Worm (Caenorhabditis elegans) whole organism, late embryonic: ENCODE measurements around the gene F54B8.1.

Experiments used
- C08G9.2 ChIP-seq: sonication (generic microtip); optimal IDR thresholded peaks from 2 replicates; lab custom pipeline; 2016; ENCODE audit warnings: mild to moderate bottlenecking, missing genetic modification characterization, moderate library complexity, missing compliant biosample characterization
- K02D7.2 ChIP-seq: sonication (generic microtip); optimal IDR thresholded peaks from 2 replicates; lab custom pipeline; 2017; ENCODE audit warnings: mild to moderate bottlenecking, missing genetic modification characterization, missing compliant biosample characterization
- K09A11.1 ChIP-seq: sonication (generic microtip); optimal IDR thresholded peaks from 2 replicates; lab custom pipeline; 2017; ENCODE audit warnings: antibody characterized with exemption, mild to moderate bottlenecking, missing genetic modification characterization, missing compliant biosample characterization; ENCODE audit not compliant: insufficient read depth
- T23F11.4 ChIP-seq: fragments of 200-800 bp; sonication (Bioruptor generic); optimal IDR thresholded peaks from 2 replicates; lab custom pipeline; 2018; ENCODE audit warnings: mild to moderate bottlenecking, missing genetic modification characterization, missing compliant biosample characterization
- Y22D7AL.16 ChIP-seq: sonication (generic microtip); optimal IDR thresholded peaks from 2 replicates; lab custom pipeline; 2016; ENCODE audit warnings: missing genetic modification characterization, missing compliant biosample characterization
- ahr-1 ChIP-seq: sonication (generic microtip); optimal IDR thresholded peaks from 2 replicates; lab custom pipeline; 2016; ENCODE audit warnings: missing genetic modification characterization, missing compliant biosample characterization
- ama-1 ChIP-seq: fragments of 150-350 bp; optimal IDR thresholded peaks from 2 replicates; lab custom pipeline; 2014
- ceh-18 ChIP-seq: sonication (generic microtip); optimal IDR thresholded peaks from 2 replicates; lab custom pipeline; 2016; ENCODE audit warnings: missing genetic modification characterization, missing compliant biosample characterization
- ceh-19 ChIP-seq: fragments of 200-800 bp; sonication (Bioruptor generic); optimal IDR thresholded peaks from 2 replicates; lab custom pipeline; 2018; ENCODE audit warnings: mild to moderate bottlenecking, missing genetic modification characterization, missing compliant biosample characterization
- ceh-22 ChIP-seq: sonication (generic microtip); optimal IDR thresholded peaks from 2 replicates; lab custom pipeline; 2017; ENCODE audit warnings: missing biosample characterization, missing genetic modification characterization
- ceh-24 ChIP-seq: sonication (generic microtip); optimal IDR thresholded peaks from 2 replicates; lab custom pipeline; 2016; ENCODE audit warnings: mild to moderate bottlenecking, missing genetic modification characterization, missing compliant biosample characterization
- ceh-48 ChIP-seq: sonication (generic microtip); optimal IDR thresholded peaks from 2 replicates; lab custom pipeline; 2016; ENCODE audit warnings: missing genetic modification characterization, inconsistent platforms, missing compliant biosample characterization
- ceh-9 ChIP-seq: sonication (generic microtip); optimal IDR thresholded peaks from 2 replicates; lab custom pipeline; 2016; ENCODE audit warnings: mild to moderate bottlenecking, missing genetic modification characterization, inconsistent platforms, missing compliant biosample characterization
- che-1 ChIP-seq: sonication (generic microtip); optimal IDR thresholded peaks from 2 replicates; lab custom pipeline; 2016; ENCODE audit warnings: mild to moderate bottlenecking, missing genetic modification characterization, missing compliant biosample characterization
- fkh-6 ChIP-seq: sonication (generic microtip); optimal IDR thresholded peaks from 2 replicates; lab custom pipeline; 2016; ENCODE audit warnings: missing genetic modification characterization, missing compliant biosample characterization
- gmeb-2 ChIP-seq: sonication (generic microtip); optimal IDR thresholded peaks from 2 replicates; lab custom pipeline; 2016; ENCODE audit warnings: missing genetic modification characterization, inconsistent platforms, missing compliant biosample characterization
- hlh-13 ChIP-seq: fragments of 200-800 bp; sonication (Bioruptor generic); optimal IDR thresholded peaks from 2 replicates; lab custom pipeline; 2018; ENCODE audit warnings: mild to moderate bottlenecking, missing genetic modification characterization, missing compliant biosample characterization
- hlh-30 ChIP-seq: sonication (generic microtip); optimal IDR thresholded peaks from 2 replicates; lab custom pipeline; 2017; ENCODE audit warnings: antibody characterized with exemption, missing genetic modification characterization, missing compliant biosample characterization; ENCODE audit not compliant: insufficient read depth
- hlh-6 ChIP-seq: sonication (generic microtip); optimal IDR thresholded peaks from 2 replicates; lab custom pipeline; 2016; ENCODE audit warnings: missing genotype, missing genetic modification characterization, missing compliant biosample characterization
- hlh-8 ChIP-seq: sonication (generic microtip); optimal IDR thresholded peaks from 2 replicates; lab custom pipeline; 2016; ENCODE audit warnings: missing genotype, missing genetic modification characterization, missing compliant biosample characterization
- lin-11 ChIP-seq: fragments of 200-800 bp; sonication (Bioruptor generic); optimal IDR thresholded peaks from 2 replicates; lab custom pipeline; 2018; ENCODE audit warnings: mild to moderate bottlenecking, missing genetic modification characterization, missing compliant biosample characterization
- madf-2 ChIP-seq: sonication (generic microtip); optimal IDR thresholded peaks from 2 replicates; lab custom pipeline; 2017; ENCODE audit warnings: missing genetic modification characterization, missing compliant biosample characterization
- nfya-1 ChIP-seq: sonication (generic microtip); optimal IDR thresholded peaks from 2 replicates; lab custom pipeline; 2017; ENCODE audit warnings: missing genetic modification characterization, mild to moderate bottlenecking, missing compliant biosample characterization, antibody characterized with exemption, moderate library complexity
- npax-4 ChIP-seq: sonication (generic microtip); optimal IDR thresholded peaks from 2 replicates; lab custom pipeline; 2016; ENCODE audit warnings: missing genetic modification characterization, missing compliant biosample characterization
- odd-2 ChIP-seq: sonication (generic microtip); optimal IDR thresholded peaks from 2 replicates; lab custom pipeline; 2017; ENCODE audit warnings: antibody characterized with exemption, mild to moderate bottlenecking, missing genetic modification characterization, missing compliant biosample characterization
- pax-1 ChIP-seq: fragments of 150-350 bp; optimal IDR thresholded peaks from 2 replicates; lab custom pipeline; 2014; ENCODE audit warnings: missing biosample characterization, missing genetic modification characterization
- pros-1 ChIP-seq: fragments of 150-350 bp; optimal IDR thresholded peaks from 2 replicates; lab custom pipeline; 2014; ENCODE audit warnings: missing biosample characterization, missing genetic modification reagents, missing genetic modification characterization
- ref-2 ChIP-seq: sonication (generic microtip); optimal IDR thresholded peaks from 2 replicates; lab custom pipeline; 2016; ENCODE audit warnings: missing genetic modification characterization, missing compliant biosample characterization
- rnt-1 ChIP-seq: sonication (generic microtip); optimal IDR thresholded peaks from 2 replicates; lab custom pipeline; 2016; ENCODE audit warnings: missing genetic modification characterization, missing compliant biosample characterization
- sdc-2 ChIP-seq: sonication (generic microtip); optimal IDR thresholded peaks from 2 replicates; lab custom pipeline; 2016; ENCODE audit warnings: missing genotype, missing genetic modification characterization, missing compliant biosample characterization
- tbx-2 ChIP-seq: sonication (generic microtip); optimal IDR thresholded peaks from 2 replicates; lab custom pipeline; 2016; ENCODE audit warnings: missing genetic modification characterization, missing compliant biosample characterization
- tbx-7 ChIP-seq: sonication (generic microtip); optimal IDR thresholded peaks from 2 replicates; lab custom pipeline; 2016; ENCODE audit warnings: missing genotype, missing genetic modification characterization, missing compliant biosample characterization
- ttx-3 ChIP-seq: sonication (generic microtip); optimal IDR thresholded peaks from 2 replicates; lab custom pipeline; 2016; ENCODE audit warnings: missing genetic modification reagents, missing genetic modification characterization, missing compliant biosample characterization
- unc-3 ChIP-seq, 2 experiments: fragments of 200-800 bp in 1 of 2; sonication (Bioruptor generic) in 1 of 2; sonication (generic microtip) in 1 of 2; conservative IDR thresholded peaks in 1 of 2; optimal IDR thresholded peaks in 1 of 2; 2 replicates each; pipeline versions ENCODE4 v1.3.6 to Lab custom; 2016 to 2022; ENCODE audit warnings: missing compliant biosample characterization in 2 of 2, missing genetic modification characterization in 2 of 2, missing genetic modification reagents in 1 of 2
- unc-55 ChIP-seq: sonication (generic microtip); optimal IDR thresholded peaks from 2 replicates; lab custom pipeline; 2017; ENCODE audit warnings: missing biosample characterization, missing genetic modification reagents, missing genetic modification characterization

The F54B8.1 gene

ce11 chrV:15824866-15825265 is 14.3 kb downstream of the F54B8.1 start, which contains the start of gene srbc-50:
srbc-50 (minus strand) TSS chrV:15824966.
- TF ChIP-seq T23F11.4 (no peak), Y22D7AL.16 (tag; lab: Kevin White, UChicago) (no peak), ref-2 (tag; lab: Kevin White, UChicago) (no peak), unc-3 (GFP tag; conservative IDR thresholded peaks at IDR 0.05; lab: Robert Waterston, UW) (no peak), unc-3 (tag; optimal IDR thresholded peaks at IDR 0.05; lab: Kevin White, UChicago) (no peak), ahr-1 (tag; lab: Kevin White, UChicago) (no peak), ceh-18 (tag; lab: Kevin White, UChicago) (no peak), pax-1 (no peak), ama-1 (lab: Kevin White, UChicago) (no peak), ttx-3 (tag; lab: Kevin White, UChicago) (no peak), hlh-8 (tag; lab: Kevin White, UChicago) (no peak), hlh-13 (no peak)

ce11 chrV:15826110-15826509 is 15.6 kb downstream of the F54B8.1 start, which contains the start of gene srbc-51:
srbc-51 (plus strand) TSS chrV:15826410.
- TF ChIP-seq hlh-6 (tag; lab: Kevin White, UChicago) = no peak
- no peak for TF ChIP-seq tbx-7 (tag; lab: Kevin White, UChicago)
- no peak for TF ChIP-seq ceh-48 (tag; lab: Kevin White, UChicago)
- no peak for TF ChIP-seq ceh-9 (tag; lab: Kevin White, UChicago)
- no peak for TF ChIP-seq tbx-2 (tag; lab: Kevin White, UChicago)
- no peak for TF ChIP-seq ttx-3 (tag; lab: Kevin White, UChicago)
- TF ChIP-seq C08G9.2 (tag; lab: Kevin White, UChicago) = no peak
- no peak for TF ChIP-seq K09A11.1 (tag; lab: Kevin White, UChicago)
- no peak for TF ChIP-seq che-1 (tag; lab: Kevin White, UChicago)
- TF ChIP-seq ceh-19 (GFP tag; lab: Kevin White, UChicago) = no peak
- no peak for TF ChIP-seq hlh-30 (tag; lab: Kevin White, UChicago)
- no peak for TF ChIP-seq gmeb-2 (tag; lab: Kevin White, UChicago)
- TF ChIP-seq odd-2 (tag; lab: Kevin White, UChicago) = no peak
- TF ChIP-seq lin-11 (tag; lab: Kevin White, UChicago) = no peak
- no peak for TF ChIP-seq npax-4 (tag; lab: Kevin White, UChicago)
- TF ChIP-seq ceh-24 (tag; lab: Kevin White, UChicago) = no peak
- TF ChIP-seq rnt-1 (tag; lab: Kevin White, UChicago) = no peak
- TF ChIP-seq sdc-2 (tag; lab: Kevin White, UChicago) = no peak
- no peak for TF ChIP-seq pros-1 (tag; lab: Kevin White, UChicago)

- TF ChIP-seq ceh-18 (tag; lab: Kevin White, UChicago) = no peak
- TF ChIP-seq tbx-7 (tag; lab: Kevin White, UChicago) = no peak
- no peak for TF ChIP-seq hlh-13
- no peak for TF ChIP-seq ceh-22 (tag; lab: Kevin White, UChicago)
These were observed 19.4 kb downstream of the F54B8.1 start, which contains the start of gene srbc-55 for ce11 chrV:15829907-15830306. srbc-55 (minus strand) TSS chrV:15830007.

ce11 chrV:15831586-15831985 is 21.0 kb downstream of the F54B8.1 start, which contains the start of gene srbc-56:
srbc-56 (minus strand) TSS chrV:15831686.
- TF ChIP-seq madf-2 (no peak), tbx-2 (tag; lab: Kevin White, UChicago) (no peak), ref-2 (tag; lab: Kevin White, UChicago) (no peak), ama-1 (lab: Kevin White, UChicago) (no peak), ceh-9 (tag; lab: Kevin White, UChicago) (no peak), fkh-6 (tag; lab: Kevin White, UChicago) (no peak), che-1 (tag; lab: Kevin White, UChicago) (no peak), npax-4 (tag; lab: Kevin White, UChicago) (no peak), K02D7.2 (tag; lab: Kevin White, UChicago) (no peak), C08G9.2 (tag; lab: Kevin White, UChicago) (no peak), unc-55 (GFP tag; lab: Kevin White, UChicago) (no peak), nfya-1 (no peak), tbx-7 (tag; lab: Kevin White, UChicago) (no peak)
